Fruit fly (Drosophila melanogaster) whole organism: ENCODE measurements around the gene CG14931.

ENCODE experiments used
- Dll ChIP-seq: fragments of >200 bp; optimal IDR thresholded peaks from 2 replicates; lab custom pipeline; 2017
- EcR ChIP-seq, 2 experiments: fragments of >200 bp; optimal IDR thresholded peaks; 2 replicates each; lab custom pipeline; 2017; ENCODE audit warnings: missing biosample characterization in 2 of 2, missing genetic modification characterization in 2 of 2, missing genetic modification reagents in 2 of 2

DNA sequence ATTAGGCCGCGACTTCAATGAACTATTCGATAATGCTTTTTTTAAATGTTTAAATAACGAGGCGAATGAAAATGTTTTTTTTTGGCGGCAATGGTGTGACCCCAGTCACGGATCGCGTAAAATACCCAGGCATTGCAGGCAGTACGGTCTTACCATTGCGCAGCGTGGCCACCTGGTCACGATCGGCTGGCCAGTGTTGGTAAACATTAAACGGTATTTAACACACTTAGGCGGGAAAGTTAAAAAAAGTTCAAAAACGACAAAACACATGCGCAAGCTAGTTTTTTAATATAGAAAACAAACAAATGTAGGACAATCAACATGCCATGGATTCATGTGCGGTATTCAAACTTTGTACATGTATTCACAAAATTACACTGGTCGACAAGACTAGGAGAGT is 41.1 kb downstream of the CG14931 start, which contains the start of gene esc:
- TF ChIP-seq Dll (lab: Kevin White, UChicago) = no peak
- TF ChIP-seq EcR (GFP tag; optimal IDR thresholded peaks at IDR 0.05; lab: Kevin White, UChicago) = no peak
